Worm (Caenorhabditis elegans) whole organism, late embryonic: Measurements from ENCODE around the gene srw-62.

Experiments
- C08G9.2 ChIP-seq: sonication (generic microtip); optimal IDR thresholded peaks from 2 replicates; lab custom pipeline; 2016; ENCODE audit warnings: mild to moderate bottlenecking, missing genetic modification characterization, moderate library complexity, missing compliant biosample characterization
- K02D7.2 ChIP-seq: sonication (generic microtip); optimal IDR thresholded peaks from 2 replicates; lab custom pipeline; 2017; ENCODE audit warnings: mild to moderate bottlenecking, missing genetic modification characterization, missing compliant biosample characterization
- K09A11.1 ChIP-seq: sonication (generic microtip); optimal IDR thresholded peaks from 2 replicates; lab custom pipeline; 2017; ENCODE audit warnings: antibody characterized with exemption, mild to moderate bottlenecking, missing genetic modification characterization, missing compliant biosample characterization; ENCODE audit not compliant: insufficient read depth
- ceh-18 ChIP-seq: sonication (generic microtip); optimal IDR thresholded peaks from 2 replicates; lab custom pipeline; 2016; ENCODE audit warnings: missing genetic modification characterization, missing compliant biosample characterization
- ceh-2 ChIP-seq: sonication (generic microtip); optimal IDR thresholded peaks from 2 replicates; lab custom pipeline; 2016; ENCODE audit warnings: missing genotype, missing genetic modification characterization, missing compliant biosample characterization
- ceh-22 ChIP-seq: sonication (generic microtip); optimal IDR thresholded peaks from 2 replicates; lab custom pipeline; 2017; ENCODE audit warnings: missing biosample characterization, missing genetic modification characterization
- ceh-30 ChIP-seq: fragments of 150-350 bp; optimal IDR thresholded peaks from 2 replicates; lab custom pipeline; 2014; ENCODE audit warnings: missing biosample characterization, missing genetic modification characterization
- ceh-31 ChIP-seq: sonication (generic microtip); optimal IDR thresholded peaks from 2 replicates; lab custom pipeline; 2016; ENCODE audit warnings: missing genetic modification characterization, missing compliant biosample characterization
- ceh-34 ChIP-seq: sonication (generic microtip); optimal IDR thresholded peaks from 2 replicates; lab custom pipeline; 2016; ENCODE audit warnings: mild to moderate bottlenecking, missing genetic modification characterization, missing compliant biosample characterization
- ceh-45 ChIP-seq: fragments of 200-800 bp; sonication (Bioruptor generic); IDR thresholded peaks from 2 replicates; pipeline ENCODE4 v1.3.6; 2022; ENCODE audit warnings: missing genetic modification reagents, missing genetic modification characterization, missing compliant biosample characterization
- ceh-48 ChIP-seq: sonication (generic microtip); optimal IDR thresholded peaks from 2 replicates; lab custom pipeline; 2016; ENCODE audit warnings: missing genetic modification characterization, inconsistent platforms, missing compliant biosample characterization
- ceh-9 ChIP-seq: sonication (generic microtip); optimal IDR thresholded peaks from 2 replicates; lab custom pipeline; 2016; ENCODE audit warnings: mild to moderate bottlenecking, missing genetic modification characterization, inconsistent platforms, missing compliant biosample characterization
- dmd-4 ChIP-seq: sonication (generic microtip); optimal IDR thresholded peaks from 2 replicates; lab custom pipeline; 2016; ENCODE audit warnings: borderline replicate concordance, missing genetic modification characterization, missing compliant biosample characterization
- dve-1 ChIP-seq: sonication (generic microtip); optimal IDR thresholded peaks from 2 replicates; lab custom pipeline; 2017; ENCODE audit warnings: antibody characterized with exemption, mild to moderate bottlenecking, missing genetic modification characterization, missing compliant biosample characterization
- elt-2 ChIP-seq: sonication (generic microtip); optimal IDR thresholded peaks from 2 replicates; lab custom pipeline; 2016; ENCODE audit warnings: missing genetic modification reagents, missing genetic modification characterization, missing compliant biosample characterization
- eyg-1 ChIP-seq: sonication (generic microtip); optimal IDR thresholded peaks from 2 replicates; lab custom pipeline; 2016; ENCODE audit warnings: missing genotype, missing genetic modification characterization, missing compliant biosample characterization
- fax-1 ChIP-seq: sonication (generic microtip); optimal IDR thresholded peaks from 2 replicates; lab custom pipeline; 2016; ENCODE audit warnings: missing genotype, missing genetic modification characterization, missing compliant biosample characterization
- fkh-10 ChIP-seq: fragments of 150-350 bp; optimal IDR thresholded peaks from 2 replicates; lab custom pipeline; 2014; ENCODE audit warnings: missing biosample characterization, missing genetic modification reagents, missing genetic modification characterization
- hlh-15 ChIP-seq: sonication (generic microtip); optimal IDR thresholded peaks from 2 replicates; lab custom pipeline; 2016; ENCODE audit warnings: missing genetic modification characterization, missing compliant biosample characterization
- hlh-30 ChIP-seq: sonication (generic microtip); optimal IDR thresholded peaks from 2 replicates; lab custom pipeline; 2017; ENCODE audit warnings: antibody characterized with exemption, missing genetic modification characterization, missing compliant biosample characterization; ENCODE audit not compliant: insufficient read depth
- hlh-6 ChIP-seq: sonication (generic microtip); optimal IDR thresholded peaks from 2 replicates; lab custom pipeline; 2016; ENCODE audit warnings: missing genotype, missing genetic modification characterization, missing compliant biosample characterization
- lin-11 ChIP-seq: fragments of 200-800 bp; sonication (Bioruptor generic); optimal IDR thresholded peaks from 2 replicates; lab custom pipeline; 2018; ENCODE audit warnings: mild to moderate bottlenecking, missing genetic modification characterization, missing compliant biosample characterization
- madf-2 ChIP-seq: sonication (generic microtip); optimal IDR thresholded peaks from 2 replicates; lab custom pipeline; 2017; ENCODE audit warnings: missing genetic modification characterization, missing compliant biosample characterization
- mec-3 ChIP-seq: sonication (generic microtip); optimal IDR thresholded peaks from 2 replicates; lab custom pipeline; 2016; ENCODE audit warnings: borderline replicate concordance, missing genetic modification characterization, missing compliant biosample characterization
- nfya-1 ChIP-seq: sonication (generic microtip); optimal IDR thresholded peaks from 2 replicates; lab custom pipeline; 2017; ENCODE audit warnings: missing genetic modification characterization, mild to moderate bottlenecking, missing compliant biosample characterization, antibody characterized with exemption, moderate library complexity
- nhr-11 ChIP-seq: fragments of 150-350 bp; optimal IDR thresholded peaks from 2 replicates; lab custom pipeline; 2014; ENCODE audit warnings: missing biosample characterization, missing genetic modification characterization
- nhr-232 ChIP-seq: sonication (generic microtip); optimal IDR thresholded peaks from 2 replicates; lab custom pipeline; 2016; ENCODE audit warnings: missing genetic modification characterization, missing compliant biosample characterization
- odd-2 ChIP-seq: sonication (generic microtip); optimal IDR thresholded peaks from 2 replicates; lab custom pipeline; 2017; ENCODE audit warnings: antibody characterized with exemption, mild to moderate bottlenecking, missing genetic modification characterization, missing compliant biosample characterization
- pax-1 ChIP-seq: fragments of 150-350 bp; optimal IDR thresholded peaks from 2 replicates; lab custom pipeline; 2014; ENCODE audit warnings: missing biosample characterization, missing genetic modification characterization
- pqm-1 ChIP-seq: sonication (generic microtip); optimal IDR thresholded peaks from 2 replicates; lab custom pipeline; 2016; ENCODE audit warnings: missing genetic modification characterization, missing compliant biosample characterization
- pros-1 ChIP-seq: fragments of 150-350 bp; optimal IDR thresholded peaks from 2 replicates; lab custom pipeline; 2014; ENCODE audit warnings: missing biosample characterization, missing genetic modification reagents, missing genetic modification characterization
- rnt-1 ChIP-seq: sonication (generic microtip); optimal IDR thresholded peaks from 2 replicates; lab custom pipeline; 2016; ENCODE audit warnings: missing genetic modification characterization, missing compliant biosample characterization
- sox-4 ChIP-seq: sonication (generic microtip); optimal IDR thresholded peaks from 2 replicates; lab custom pipeline; 2017; ENCODE audit warnings: mild to moderate bottlenecking, missing genetic modification characterization, inconsistent platforms, missing compliant biosample characterization
- syd-9 ChIP-seq: sonication (generic microtip); optimal IDR thresholded peaks from 2 replicates; lab custom pipeline; 2016; ENCODE audit warnings: mild to moderate bottlenecking, missing genetic modification characterization, moderate library complexity, missing compliant biosample characterization
- tbx-2 ChIP-seq: sonication (generic microtip); optimal IDR thresholded peaks from 2 replicates; lab custom pipeline; 2016; ENCODE audit warnings: missing genetic modification characterization, missing compliant biosample characterization
- ttx-3 ChIP-seq: sonication (generic microtip); optimal IDR thresholded peaks from 2 replicates; lab custom pipeline; 2016; ENCODE audit warnings: missing genetic modification reagents, missing genetic modification characterization, missing compliant biosample characterization
- unc-3 ChIP-seq, 2 experiments: fragments of 200-800 bp in 1 of 2; sonication (Bioruptor generic) in 1 of 2; sonication (generic microtip) in 1 of 2; conservative IDR thresholded peaks in 1 of 2; optimal IDR thresholded peaks in 1 of 2; 2 replicates each; pipeline versions ENCODE4 v1.3.6 to Lab custom; 2016 to 2022; ENCODE audit warnings: missing compliant biosample characterization in 2 of 2, missing genetic modification characterization in 2 of 2, missing genetic modification reagents in 1 of 2

srw-62 gene

ce11 chrII:7863480-7864125 is 38.4 kb downstream of the srw-62 start:
- TF ChIP-seq K09A11.1: peak; percentile 29
- no peak for TF ChIP-seq C08G9.2 (tag; lab: Kevin White, UChicago)
- TF ChIP-seq pros-1 (tag; lab: Kevin White, UChicago): no peak

ce11 chrII:7864207-7864606 is 39.0 kb downstream of the srw-62 start, which contains the start of gene ostb-1:
TSS of gene ostb-1 (plus strand) at chrII:7864507.
- peak; percentile 15 for TF ChIP-seq elt-2
- no peak for TF ChIP-seq dve-1
- peak; percentile 12 for TF ChIP-seq nfya-1 (tag; lab: Kevin White, UChicago)

- no peak for TF ChIP-seq nhr-232 (tag; lab: Kevin White, UChicago)
- no peak for TF ChIP-seq ceh-22 (tag; lab: Kevin White, UChicago)
- TF ChIP-seq ceh-48 (tag; lab: Kevin White, UChicago): no peak
- TF ChIP-seq pqm-1 (tag; lab: Kevin White, UChicago): no peak
- TF ChIP-seq lin-11 (tag; lab: Kevin White, UChicago): no peak
- TF ChIP-seq dmd-4 (tag; lab: Kevin White, UChicago): no peak
- no peak for TF ChIP-seq elt-2
- TF ChIP-seq K09A11.1: no peak
- no peak for TF ChIP-seq sox-4 (tag; lab: Kevin White, UChicago)
These were observed 39.7 kb downstream of the srw-62 start for ce11 chrII:7864892-7865291.

- TF ChIP-seq hlh-15 (tag; lab: Kevin White, UChicago): no peak
- peak; percentile 32 for TF ChIP-seq nhr-11 (tag; lab: Kevin White, UChicago)
These were observed 40.9 kb downstream of the srw-62 start for ce11 chrII:7866081-7866480.

- TF ChIP-seq hlh-30 (tag; lab: Kevin White, UChicago): no peak
- no peak for TF ChIP-seq pqm-1 (tag; lab: Kevin White, UChicago)
- no peak for TF ChIP-seq ceh-9 (tag; lab: Kevin White, UChicago)
- TF ChIP-seq eyg-1 (tag; lab: Kevin White, UChicago): no peak
- TF ChIP-seq ttx-3: no peak
These were observed 44.9 kb downstream of the srw-62 start, which contains the start of gene ztf-17 for ce11 chrII:7870062-7870461. TSS of gene ztf-17 (minus strand) at chrII:7870162.

- TF ChIP-seq lin-11 (tag; lab: Kevin White, UChicago): no peak
- TF ChIP-seq ceh-22 (tag; lab: Kevin White, UChicago): no peak
- no peak for TF ChIP-seq ceh-31
- no peak for TF ChIP-seq ceh-45 (GFP tag; lab: Robert Waterston, UW)
- no peak for TF ChIP-seq rnt-1 (tag; lab: Kevin White, UChicago)
- no peak for TF ChIP-seq pax-1 (tag; lab: Kevin White, UChicago)
- TF ChIP-seq ceh-34 (tag; lab: Kevin White, UChicago): no peak
- TF ChIP-seq madf-2: no peak
- no peak for TF ChIP-seq pros-1 (tag; lab: Kevin White, UChicago)
- no peak for TF ChIP-seq syd-9
- no peak for TF ChIP-seq ceh-2 (tag; lab: Kevin White, UChicago)
- no peak for TF ChIP-seq sox-4 (tag; lab: Kevin White, UChicago)
- peak; percentile 8 for TF ChIP-seq tbx-2 (tag; lab: Kevin White, UChicago)
- TF ChIP-seq hlh-6 (tag; lab: Kevin White, UChicago): no peak
- no peak for TF ChIP-seq fax-1 (tag; lab: Kevin White, UChicago)
- no peak for TF ChIP-seq odd-2 (tag; lab: Kevin White, UChicago)
- TF ChIP-seq ceh-30: no peak
- no peak for TF ChIP-seq pqm-1 (tag; lab: Kevin White, UChicago)
- no peak for TF ChIP-seq fkh-10 (GFP tag; lab: Kevin White, UChicago)
- no peak for TF ChIP-seq unc-3 (GFP tag; conservative IDR thresholded peaks at IDR 0.05; lab: Robert Waterston, UW)
- TF ChIP-seq unc-3 (tag; optimal IDR thresholded peaks at IDR 0.05; lab: Kevin White, UChicago): no peak
- TF ChIP-seq K02D7.2 (tag; lab: Kevin White, UChicago): no peak
- no peak for TF ChIP-seq mec-3 (tag; lab: Kevin White, UChicago)
- peak; percentile 24 for TF ChIP-seq nfya-1 (tag; lab: Kevin White, UChicago)
- TF ChIP-seq ceh-18 (tag; lab: Kevin White, UChicago): peak; percentile 14
These were observed 45.4 kb downstream of the srw-62 start for ce11 chrII:7870632-7871031.
